Fruit fly (Drosophila melanogaster): Measurements from ENCODE around the gene CG14007.

Gene CG14007

DNA sequence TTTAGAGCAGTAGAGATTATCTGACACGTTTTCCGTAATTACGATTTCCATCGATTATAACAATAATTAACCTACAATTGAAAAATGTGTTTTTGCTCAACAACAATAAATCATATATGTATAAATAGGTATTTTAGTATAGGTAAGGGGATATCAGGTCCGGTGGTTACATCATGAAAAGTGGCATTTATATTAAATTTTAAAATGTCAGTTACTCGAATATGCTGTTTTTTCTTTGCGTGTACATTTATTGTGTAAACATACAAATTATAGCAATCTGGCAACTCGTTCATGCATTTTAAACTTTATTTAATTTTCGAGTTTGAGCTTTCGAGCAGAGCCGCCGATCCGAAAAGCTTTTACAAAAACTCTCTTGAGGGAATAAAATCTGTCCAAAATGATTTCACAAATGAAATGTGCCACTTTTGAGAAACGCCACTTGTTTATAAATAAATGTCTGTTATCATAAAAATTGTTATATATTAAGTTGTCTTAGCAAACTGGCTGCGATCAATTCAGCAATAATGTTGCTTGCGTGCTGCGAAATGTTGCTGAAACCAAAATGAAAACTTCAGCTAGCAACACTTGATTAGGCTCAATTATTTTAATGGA lies 27.2 kb upstream of the CG14007 start (continued):
- TF ChIP-seq Pdp1 (GFP tag; optimal IDR thresholded peaks at IDR 0.05) (peak in 1 of 2 experiments; percentile 55), CG18764 (GFP tag; optimal IDR thresholded peaks at IDR 0.05) (no peak), CG12391 (tag; optimal IDR thresholded peaks at IDR 0.05) (peak; percentile 21), Hr39 (optimal IDR thresholded peaks at IDR 0.05) (no peak), kah (GFP tag; optimal IDR thresholded peaks at IDR 0.05) (no peak), CG2712 (tag; optimal IDR thresholded peaks at IDR 0.05) (peak; percentile 10), CG11696 (GFP tag; IDR thresholded peaks at IDR 0.05) (peak; percentile 28; the same call in 1 of the 2 replicates), CG7556 (GFP tag; optimal IDR thresholded peaks at IDR 0.05) (peak; percentile 16), CG1603 (tag; optimal IDR thresholded peaks at IDR 0.05) (peak; percentile 46), Rfx (GFP tag; IDR thresholded peaks at IDR 0.05) (peak; percentile 68), lab (GFP tag; optimal IDR thresholded peaks at IDR 0.05) (peak; percentile 45), dpn (GFP tag; optimal IDR thresholded peaks at IDR 0.05) (peak in 1 of 2 experiments; percentile 17), kni (GFP tag; optimal IDR thresholded peaks at IDR 0.05) (no peak), CG9609 (GFP tag; optimal IDR thresholded peaks at IDR 0.05) (no peak), Stat92E (GFP tag; optimal IDR thresholded peaks at IDR 0.05) (no peak), CG13123 (GFP tag; optimal IDR thresholded peaks at IDR 0.05) (no peak), Atf6 (GFP tag; IDR thresholded peaks at IDR 0.05) (0 out of 2 replicates have a peak, but pooled peaks have one; percentile 45), CG31441 (GFP tag; IDR thresholded peaks at IDR 0.05) (0 out of 2 replicates have a peak, but pooled peaks have one; percentile 23), Med (GFP tag) (peak; percentile 60), CG2678 (tag; optimal IDR thresholded peaks at IDR 0.05) (peak; percentile 52), Ptx1 (GFP tag; IDR thresholded peaks at IDR 0.05) (peak; percentile 52), CG13424 (tag; optimal IDR thresholded peaks at IDR 0.05) (peak; percentile 35), E2f2 (GFP tag; IDR thresholded peaks at IDR 0.05) (0 out of 2 replicates have a peak, but pooled peaks have one; percentile 16), Oaz (GFP tag; IDR thresholded peaks at IDR 0.05) (no peak), Vsx1 (GFP tag; optimal IDR thresholded peaks at IDR 0.05) (no peak), unpg (GFP tag; optimal IDR thresholded peaks at IDR 0.05) (peak; percentile 47), CG30403 (GFP tag; optimal IDR thresholded peaks at IDR 0.05) (peak; percentile 41)

DNA sequence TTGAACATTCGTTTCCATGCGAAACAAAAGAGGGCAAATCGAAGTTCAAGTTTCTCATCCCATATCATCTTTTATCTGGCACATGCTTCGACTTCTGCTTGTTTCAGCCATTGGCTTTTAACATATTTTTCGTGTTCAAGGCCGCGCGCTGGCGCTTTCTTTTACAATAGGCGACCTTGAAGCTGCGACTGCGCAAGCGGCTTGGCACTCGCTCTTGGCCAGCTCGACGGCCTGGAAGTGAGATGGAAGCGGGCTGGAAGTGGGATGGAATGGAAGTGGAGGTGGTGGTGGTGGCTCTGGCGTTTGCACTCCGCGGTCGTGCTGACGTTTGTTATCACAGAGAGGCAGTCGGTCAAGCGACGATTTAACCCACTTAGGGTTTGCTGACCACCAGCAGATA lies 26.0 kb upstream of the CG14007 start:
- TF ChIP-seq CG14965 (GFP tag; optimal IDR thresholded peaks at IDR 0.05; ENCODE audit: borderline replicate concordance) (no peak), CG4282 (GFP tag; optimal IDR thresholded peaks at IDR 0.05) (no peak), CG6272 (GFP tag; IDR thresholded peaks at IDR 0.05) (no peak), CG2889 (GFP tag; IDR thresholded peaks at IDR 0.05) (no peak), CG18599 (GFP tag; optimal IDR thresholded peaks at IDR 0.05) (no peak), Dad (GFP tag; optimal IDR thresholded peaks at IDR 0.05) (no peak), ftz-f1 (GFP tag; optimal IDR thresholded peaks at IDR 0.05) (peak; percentile 70), pros (GFP tag; optimal IDR thresholded peaks at IDR 0.05) (peak; percentile 13), Oli (tag; optimal IDR thresholded peaks at IDR 0.05) (no peak), gce (GFP tag; IDR thresholded peaks at IDR 0.05) (no peak), CG12769 (tag; optimal IDR thresholded peaks at IDR 0.05) (peak; percentile 74)

DNA sequence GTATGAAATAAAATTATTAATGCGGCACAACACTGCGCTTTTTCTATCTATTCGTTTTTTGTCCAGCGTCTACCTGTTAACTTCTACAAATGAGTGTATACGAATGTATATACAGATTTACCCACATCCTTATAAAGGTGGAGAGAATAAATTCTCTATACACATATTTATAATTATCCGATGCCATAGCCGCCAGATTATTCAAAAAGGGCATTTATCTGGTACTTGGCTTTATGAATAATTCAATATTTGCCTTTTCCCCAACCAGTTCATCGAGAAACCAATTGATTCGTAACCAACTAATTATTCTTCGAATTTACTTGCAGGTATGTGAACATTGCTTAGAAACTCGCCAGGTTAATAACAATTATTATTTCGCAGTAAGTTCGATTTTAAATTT lies 24.7 kb upstream of the CG14007 start, which contains the start of gene CG11147:
TSS of gene CG11147 (minus strand) at position 101 of the 400 bp plus-strand sequence.
- TF ChIP-seq sens (GFP tag), result peak; percentile 14
- TF ChIP-seq Hr3 (GFP tag; optimal IDR thresholded peaks at IDR 0.05), result no peak
- TF ChIP-seq BtbVII (GFP tag; optimal IDR thresholded peaks at IDR 0.05), result no peak
- no peak for TF ChIP-seq hbn (GFP tag; IDR thresholded peaks at IDR 0.05; ENCODE audit: partially characterized antibody)
